Fruit fly (Drosophila melanogaster): ENCODE measurements around the gene CG43251.

Gene CG43251

dm6 chr3L:20713800-20714199, 44.9 kb upstream of the CG43251 start, which contains the start of gene CG34260:
Gene CG34260, plus strand, starts transcription at chr3L:20714100.
- TF ChIP-seq ey (GFP tag; optimal IDR thresholded peaks at IDR 0.05), result no peak
- TF ChIP-seq dmrt93B (GFP tag; optimal IDR thresholded peaks at IDR 0.05), result no peak

dm6 chr3L:20719100-20719499, 39.6 kb upstream of the CG43251 start, which contains the start of gene cmpy:
Gene cmpy, minus strand, starts transcription at chr3L:20719200.
- no peak for TF ChIP-seq Abd-B (GFP tag; optimal IDR thresholded peaks at IDR 0.05)

dm6 chr3L:20729415-20729814, 29.3 kb upstream of the CG43251 start:
- TF ChIP-seq br (GFP tag; optimal IDR thresholded peaks at IDR 0.05), result no peak
- TF ChIP-seq psq (GFP tag; optimal IDR thresholded peaks at IDR 0.05), result no peak
- TF ChIP-seq lola (GFP tag; optimal IDR thresholded peaks at IDR 0.05), result no peak
- TF ChIP-seq sv (GFP tag; optimal IDR thresholded peaks at IDR 0.05), result no peak
- TF ChIP-seq GATAd (GFP tag; optimal IDR thresholded peaks at IDR 0.05), result no peak
- TF ChIP-seq tai (GFP tag; optimal IDR thresholded peaks at IDR 0.05), result no peak
- TF ChIP-seq Abd-B (GFP tag; optimal IDR thresholded peaks at IDR 0.05), result no peak
- no peak for TF ChIP-seq Mio (GFP tag; optimal IDR thresholded peaks at IDR 0.05)
- TF ChIP-seq Dif (GFP tag; optimal IDR thresholded peaks at IDR 0.05; ENCODE audit: partially characterized antibody), result no peak
- no peak for TF ChIP-seq Hr78 (GFP tag; optimal IDR thresholded peaks at IDR 0.05)
- TF ChIP-seq Jra (GFP tag; optimal IDR thresholded peaks at IDR 0.05), result no peak
- TF ChIP-seq usp (GFP tag; optimal IDR thresholded peaks at IDR 0.05), result no peak

DNA sequence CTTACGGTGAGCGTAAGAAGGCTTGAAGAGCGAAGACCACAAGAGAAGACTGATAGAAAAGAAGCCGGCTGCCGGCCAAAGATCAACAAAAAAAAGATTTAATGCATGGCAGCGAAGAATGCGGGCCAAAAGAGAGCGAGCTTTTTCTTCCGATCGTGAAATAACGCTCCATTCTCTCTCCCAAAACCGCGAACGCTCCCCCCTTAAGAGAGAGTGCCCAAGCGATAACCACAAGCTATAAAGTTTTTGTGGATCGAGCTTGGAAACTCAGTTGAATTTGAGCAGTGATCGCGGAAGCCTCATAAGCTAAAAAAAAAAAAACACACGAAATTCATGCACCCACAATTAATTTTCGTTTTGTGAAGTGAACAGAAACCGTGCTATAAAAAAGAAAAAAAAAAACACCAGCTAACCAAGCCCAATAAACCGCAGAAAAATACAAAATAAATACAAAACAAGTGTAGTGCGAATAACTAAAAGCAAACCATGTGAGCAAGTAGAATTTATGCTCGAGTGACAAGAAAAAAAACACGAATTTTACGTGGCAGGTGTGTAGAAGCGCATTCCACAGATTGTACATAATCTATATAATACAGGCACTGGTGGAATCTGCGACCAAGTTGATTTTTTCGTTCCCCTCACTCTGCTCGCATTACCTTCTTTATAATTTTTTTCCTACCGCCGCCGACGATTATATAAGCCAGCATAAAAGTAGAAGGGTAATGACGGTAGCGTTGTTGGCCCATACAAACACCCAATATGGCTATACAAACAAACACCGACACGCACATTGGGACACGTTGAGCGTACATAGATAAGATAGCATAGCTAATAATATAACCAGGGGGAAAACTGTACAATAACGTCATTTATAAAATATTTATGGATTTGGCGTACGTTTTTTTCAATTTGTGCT, 28.1 kb upstream of the CG43251 start, which contains the start of gene CG13252:
Gene CG13252 (plus strand): TSS at position 269 of the 916 bp plus-strand sequence.
- no peak for TF ChIP-seq CG9705 (GFP tag; optimal IDR thresholded peaks at IDR 0.05)
- no peak for TF ChIP-seq Mio (GFP tag; optimal IDR thresholded peaks at IDR 0.05)
- no peak for TF ChIP-seq HLH106 (tag; optimal IDR thresholded peaks at IDR 0.05)
- TF ChIP-seq GATAd (GFP tag; optimal IDR thresholded peaks at IDR 0.05), result no peak
- TF ChIP-seq psq (GFP tag; optimal IDR thresholded peaks at IDR 0.05), result no peak
- TF ChIP-seq usp (GFP tag; optimal IDR thresholded peaks at IDR 0.05), result no peak
- peak; percentile 71 for TF ChIP-seq sage (GFP tag; optimal IDR thresholded peaks at IDR 0.05)
- no peak for TF ChIP-seq Jra (GFP tag; optimal IDR thresholded peaks at IDR 0.05)
- no peak for TF ChIP-seq h (GFP tag; optimal IDR thresholded peaks at IDR 0.05)
- TF ChIP-seq tai (GFP tag; optimal IDR thresholded peaks at IDR 0.05), result peak; percentile 3
- peak; percentile 16 for TF ChIP-seq Vsx2 (GFP tag; optimal IDR thresholded peaks at IDR 0.05; ENCODE audit: partially characterized antibody)
- no peak for TF ChIP-seq Hnf4 (GFP tag; optimal IDR thresholded peaks at IDR 0.05)
- peak; percentile 71 for TF ChIP-seq CrebA (GFP tag; optimal IDR thresholded peaks at IDR 0.05; ENCODE audit: borderline replicate concordance)
- TF ChIP-seq brk (GFP tag; optimal IDR thresholded peaks at IDR 0.05), result peak; percentile 69
- peak in 1 of 2 experiments; percentile 1 for TF ChIP-seq foxo (GFP tag; optimal IDR thresholded peaks at IDR 0.05)
- no peak for TF ChIP-seq OdsH (GFP tag; optimal IDR thresholded peaks at IDR 0.05)
- TF ChIP-seq dsf (GFP tag; optimal IDR thresholded peaks at IDR 0.05; ENCODE audit: borderline replicate concordance), result no peak
- peak; percentile 8 for TF ChIP-seq Sp1 (GFP tag; optimal IDR thresholded peaks at IDR 0.05)
- no peak for TF ChIP-seq Hr78 (GFP tag; optimal IDR thresholded peaks at IDR 0.05)
- TF ChIP-seq pan (optimal IDR thresholded peaks at IDR 0.05), result no peak
- peak; percentile 64 for TF ChIP-seq Dif (GFP tag; optimal IDR thresholded peaks at IDR 0.05; ENCODE audit: partially characterized antibody)
- no peak for TF ChIP-seq N (GFP tag; optimal IDR thresholded peaks at IDR 0.05)
- TF ChIP-seq jim (GFP tag; optimal IDR thresholded peaks at IDR 0.05), result no peak
- TF ChIP-seq rgr (GFP tag; optimal IDR thresholded peaks at IDR 0.05), result no peak
- TF ChIP-seq Dfd (GFP tag; optimal IDR thresholded peaks at IDR 0.05), result no peak
- TF ChIP-seq Myc (optimal IDR thresholded peaks at IDR 0.05), result no peak
- peak; percentile 49 for TF ChIP-seq Hr83 (GFP tag; optimal IDR thresholded peaks at IDR 0.05; ENCODE audit: poor library complexity, severe bottlenecking)
- TF ChIP-seq CG32264 (GFP tag; optimal IDR thresholded peaks at IDR 0.05), result no peak
- peak; percentile 40 for TF ChIP-seq Rel (GFP tag; optimal IDR thresholded peaks at IDR 0.05)
- no peak for TF ChIP-seq Rel (tag; optimal IDR thresholded peaks at IDR 0.05)
- TF ChIP-seq lola (GFP tag; optimal IDR thresholded peaks at IDR 0.05), result no peak
- TF ChIP-seq dl (GFP tag; optimal IDR thresholded peaks at IDR 0.05; ENCODE audit: insufficient read depth in 1 of 2, partially characterized antibody in 2 of 2), result peak; percentile 9 to 61
- peak; percentile 23 for TF ChIP-seq fru (GFP tag; optimal IDR thresholded peaks at IDR 0.05)
- peak; percentile 24 for TF ChIP-seq woc (GFP tag; optimal IDR thresholded peaks at IDR 0.05)
- no peak for TF ChIP-seq Abd-B (GFP tag; optimal IDR thresholded peaks at IDR 0.05)
- TF ChIP-seq br (GFP tag; optimal IDR thresholded peaks at IDR 0.05), result no peak
- no peak for TF ChIP-seq ey (GFP tag; optimal IDR thresholded peaks at IDR 0.05)
